Fruit fly (Drosophila melanogaster): ENCODE results near the gene Fntb.

- TF ChIP-seq CG17829 (tag; optimal IDR thresholded peaks at IDR 0.05) (no peak), CG10147 (GFP tag; optimal IDR thresholded peaks at IDR 0.05) (no peak), CG4730 (GFP tag; IDR thresholded peaks at IDR 0.05) (no peak), CG2129 (GFP tag; IDR thresholded peaks at IDR 0.05; ENCODE audit: partially characterized antibody) (no peak), CG14441 (GFP tag; IDR thresholded peaks at IDR 0.05) (no peak), CTCF (GFP tag; optimal IDR thresholded peaks at IDR 0.05) (no peak), btn (GFP tag; optimal IDR thresholded peaks at IDR 0.05) (no peak), CG13123 (GFP tag; optimal IDR thresholded peaks at IDR 0.05) (no peak), CG32772 (GFP tag; IDR thresholded peaks at IDR 0.05) (no peak), pb (GFP tag; optimal IDR thresholded peaks at IDR 0.05) (no peak), Nf-YA (GFP tag; IDR thresholded peaks at IDR 0.05) (no peak), dmrt11E (tag; optimal IDR thresholded peaks at IDR 0.05) (no peak), CG5953 (GFP tag; IDR thresholded peaks at IDR 0.05) (no peak)
Measured at dm6 chr3R:16395448-16395847, 37.4 kb upstream of the Fntb start.

All from whole organism, embryonic.